Worm (Caenorhabditis elegans) whole organism, late embryonic: ENCODE measurements around the gene B0563.7.

ENCODE experiments used
- ceh-30 ChIP-seq: fragments of 150-350 bp; optimal IDR thresholded peaks from 2 replicates; lab custom pipeline; 2014; ENCODE audit warnings: missing biosample characterization, missing genetic modification characterization
- ceh-31 ChIP-seq: sonication (generic microtip); optimal IDR thresholded peaks from 2 replicates; lab custom pipeline; 2016; ENCODE audit warnings: missing genetic modification characterization, missing compliant biosample characterization
- elt-2 ChIP-seq: sonication (generic microtip); optimal IDR thresholded peaks from 2 replicates; lab custom pipeline; 2016; ENCODE audit warnings: missing genetic modification reagents, missing genetic modification characterization, missing compliant biosample characterization
- ets-4 ChIP-seq: sonication (generic microtip); optimal IDR thresholded peaks from 2 replicates; lab custom pipeline; 2016; ENCODE audit warnings: missing genetic modification characterization, missing compliant biosample characterization
- hlh-8 ChIP-seq: sonication (generic microtip); optimal IDR thresholded peaks from 2 replicates; lab custom pipeline; 2016; ENCODE audit warnings: missing genotype, missing genetic modification characterization, missing compliant biosample characterization
- sdc-2 ChIP-seq: sonication (generic microtip); optimal IDR thresholded peaks from 2 replicates; lab custom pipeline; 2016; ENCODE audit warnings: missing genotype, missing genetic modification characterization, missing compliant biosample characterization
- zip-5 ChIP-seq: sonication (generic microtip); optimal IDR thresholded peaks from 2 replicates; lab custom pipeline; 2016; ENCODE audit warnings: missing genetic modification characterization, missing compliant biosample characterization

DNA sequence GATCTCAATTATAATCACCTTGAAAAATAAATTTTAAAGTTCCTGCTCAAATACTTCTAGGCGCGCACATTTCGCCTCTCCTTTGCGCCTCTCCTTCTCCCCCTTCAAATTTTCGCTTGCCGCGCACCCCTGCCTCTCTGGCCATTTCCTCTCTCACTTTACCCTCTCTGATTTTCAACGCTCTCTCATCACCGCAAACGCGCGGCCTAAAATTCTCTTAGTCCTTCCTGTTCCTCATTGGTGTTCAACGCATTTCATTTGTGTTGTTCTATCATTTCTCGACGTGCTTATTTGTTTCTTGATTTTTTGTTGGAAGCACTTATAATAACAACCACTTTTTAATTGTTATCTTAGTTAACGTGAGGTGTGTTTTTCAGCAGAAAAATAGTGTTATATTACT, 40.3 kb downstream of the B0563.7 start, which contains the start of gene C25A11.2:
- TF ChIP-seq elt-2 (tag; lab: Kevin White, UChicago) (peak; percentile 42), sdc-2 (tag; lab: Kevin White, UChicago) (peak; percentile 84), ceh-30 (no peak), zip-5 (tag; lab: Kevin White, UChicago) (no peak), hlh-8 (tag; lab: Kevin White, UChicago) (peak; percentile 17), ceh-31 (tag; lab: Kevin White, UChicago) (peak; percentile 81), ets-4 (tag; lab: Kevin White, UChicago) (peak; percentile 68)
